Fruit fly (Drosophila melanogaster) S2 (cell line): ENCODE measurements around the gene TwdlM.

Experiments
- CG8478 ChIP-seq: fragments of >200 bp; optimal IDR thresholded peaks from 2 replicates; lab custom pipeline; 2018
- CTCF ChIP-seq, 2 experiments: fragments of >200 bp; optimal IDR thresholded peaks; 2 replicates each; lab custom pipeline; 2018

Gene TwdlM

DNA sequence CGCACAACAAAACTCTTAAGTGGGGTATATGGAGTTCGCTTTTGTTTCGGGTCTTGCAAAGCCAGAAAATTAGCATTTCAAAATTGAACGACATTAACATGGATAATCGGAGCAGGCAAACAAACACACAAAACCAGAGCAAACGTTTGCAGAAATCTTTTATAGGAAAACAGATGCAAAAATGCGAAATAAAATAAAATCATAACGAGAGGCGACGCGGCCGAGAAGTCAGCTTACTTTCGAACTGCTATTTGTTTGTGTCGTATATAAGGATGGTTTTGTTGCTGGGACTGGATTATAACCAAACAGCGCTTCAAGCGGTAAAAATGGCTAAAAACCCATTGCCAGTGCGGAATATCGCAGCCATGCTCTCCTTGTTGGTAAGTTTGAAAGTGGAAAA lies 17.5 kb downstream of the TwdlM start, which contains the start of gene TwdlS:
TwdlS (plus strand) TSS at position 301 of the 400 bp plus-strand sequence.
- TF ChIP-seq CG8478 (lab: Kevin White, UChicago), result no peak
- no peak for TF ChIP-seq CTCF (optimal IDR thresholded peaks at IDR 0.05; lab: Kevin White, UChicago)

DNA sequence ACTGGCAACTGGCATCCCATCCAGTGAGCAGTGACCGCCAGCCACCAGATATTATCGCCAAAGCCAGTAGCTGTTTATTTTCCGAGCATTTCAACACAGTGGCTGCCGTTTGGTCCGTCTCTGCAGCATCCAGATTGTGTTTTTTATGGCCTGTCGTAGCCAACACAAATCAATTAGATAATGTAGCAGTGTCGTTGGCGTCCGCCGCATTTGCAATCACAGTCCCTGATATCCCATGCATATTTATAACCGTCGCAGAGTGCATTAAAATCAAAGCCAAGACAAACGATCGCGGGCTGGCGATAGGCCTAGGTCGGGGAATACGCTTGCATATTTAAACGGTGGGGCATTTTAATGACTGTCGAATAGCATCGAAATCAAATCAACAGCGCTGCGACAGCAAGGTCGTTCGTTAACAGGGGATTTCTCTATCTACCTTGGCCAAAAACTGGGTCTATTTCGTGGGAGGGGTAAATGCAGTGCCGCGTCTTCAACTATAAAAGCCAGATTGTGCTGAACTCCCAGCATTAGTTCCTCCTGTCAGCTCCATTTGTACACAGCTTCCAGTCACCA lies 20.7 kb downstream of the TwdlM start, which contains the start of gene TwdlD:
TwdlD (plus strand) TSS at position 523 of the 573 bp plus-strand sequence.
- TF ChIP-seq CG8478 (lab: Kevin White, UChicago) (no peak), CTCF (optimal IDR thresholded peaks at IDR 0.05; lab: Kevin White, UChicago) (no peak)

DNA sequence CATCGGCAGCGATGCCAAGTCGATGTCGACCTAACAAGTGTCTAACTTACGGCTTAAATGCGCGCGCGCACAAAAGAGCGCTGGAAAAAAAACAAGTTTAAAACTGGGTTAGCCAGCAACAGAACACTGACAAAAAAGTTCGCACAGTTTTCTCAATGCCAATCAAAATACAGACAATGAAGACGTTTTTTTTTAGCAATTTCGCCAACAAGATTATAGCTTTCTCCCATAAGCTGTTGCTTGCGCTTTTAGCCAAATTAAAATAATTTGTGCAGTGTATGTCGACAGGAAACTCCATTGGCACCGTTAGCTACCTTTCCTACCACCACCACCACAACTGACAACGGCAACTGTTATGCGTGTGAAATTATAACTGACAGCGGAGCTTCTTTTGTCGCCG lies 35.7 kb downstream of the TwdlM start:
- TF ChIP-seq CTCF (optimal IDR thresholded peaks at IDR 0.05; lab: Kevin White, UChicago), result no peak
- TF ChIP-seq CG8478 (lab: Kevin White, UChicago), result no peak

DNA sequence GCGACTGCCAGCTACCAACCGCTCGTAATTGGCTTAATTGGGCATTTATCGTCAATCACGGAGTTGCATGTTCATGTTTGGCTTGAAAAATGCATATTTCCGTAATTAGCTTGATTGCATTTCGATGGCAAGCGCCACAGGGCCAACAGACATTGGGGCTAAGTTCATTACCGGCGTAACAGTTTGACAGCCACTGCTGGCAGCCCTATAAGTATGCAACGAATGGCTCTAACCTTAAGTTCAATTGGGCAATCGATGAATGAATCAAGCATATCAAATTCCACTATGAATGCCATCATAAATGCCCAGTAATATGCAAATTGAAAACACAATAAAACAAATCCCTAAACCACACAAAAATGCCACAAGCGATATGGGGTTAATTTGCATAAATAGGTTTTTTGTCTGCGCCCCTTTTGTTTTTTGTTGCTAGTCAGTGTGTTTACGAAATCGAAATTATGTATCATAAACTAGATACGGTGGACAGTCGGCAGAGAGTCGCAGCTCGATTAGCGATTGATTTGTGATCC lies 36.6 kb downstream of the TwdlM start:
- TF ChIP-seq CG8478 (lab: Kevin White, UChicago) (no peak), CTCF (optimal IDR thresholded peaks at IDR 0.05; lab: Kevin White, UChicago) (no peak)

DNA sequence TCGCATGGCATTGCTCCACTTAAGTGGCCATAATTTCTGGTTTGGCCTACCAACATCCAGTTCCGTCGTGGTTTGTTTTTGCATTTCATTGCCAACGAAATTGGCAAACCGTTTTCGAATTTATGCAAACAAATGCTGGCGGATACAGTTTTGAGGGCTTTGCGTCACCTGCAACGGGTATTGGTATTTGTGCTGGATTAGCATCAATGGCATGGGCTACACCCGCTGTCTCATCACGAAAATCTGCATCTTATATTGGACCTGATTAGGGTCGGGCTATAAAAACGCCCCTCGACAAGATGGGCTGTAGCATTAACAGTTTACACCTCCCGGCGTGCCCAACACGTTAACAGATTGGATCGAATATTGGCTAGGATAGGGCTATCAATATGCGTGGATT lies 37.2 kb downstream of the TwdlM start, which contains the start of gene Tb:
Tb (plus strand) TSS at position 301 of the 400 bp plus-strand sequence.
- TF ChIP-seq CTCF (optimal IDR thresholded peaks at IDR 0.05; lab: Kevin White, UChicago) (no peak), CG8478 (lab: Kevin White, UChicago) (no peak)
